Fruit fly (Drosophila melanogaster): ENCODE results near the gene Cpr72Ec.

Gene Cpr72Ec

dm6 chr3L:16385252-16385879 is 18.2 kb upstream of the Cpr72Ec start (continued):
- TF ChIP-seq CG9797 (GFP tag; optimal IDR thresholded peaks at IDR 0.05) (no peak), sug (tag; optimal IDR thresholded peaks at IDR 0.05) (peak; percentile 67), lbe (GFP tag; optimal IDR thresholded peaks at IDR 0.05) (peak; percentile 23), CG5245 (GFP tag; optimal IDR thresholded peaks at IDR 0.05) (no peak), grn (GFP tag; optimal IDR thresholded peaks at IDR 0.05) (peak; percentile 87), CG4360 (GFP tag; IDR thresholded peaks at IDR 0.05) (0 out of 2 replicates have a peak, but pooled peaks have one; percentile 19), H15 (GFP tag; IDR thresholded peaks at IDR 0.05) (no peak), HLHmδ (GFP tag; optimal IDR thresholded peaks at IDR 0.05) (peak; percentile 44), hbn (GFP tag; IDR thresholded peaks at IDR 0.05; ENCODE audit: partially characterized antibody) (no peak), abd-A (tag; optimal IDR thresholded peaks at IDR 0.05) (no peak), CG5953 (GFP tag; IDR thresholded peaks at IDR 0.05) (no peak), CG1602 (GFP tag; optimal IDR thresholded peaks at IDR 0.05) (no peak), CG17361 (GFP tag; IDR thresholded peaks at IDR 0.05) (no peak), dmrt11E (tag; optimal IDR thresholded peaks at IDR 0.05) (no peak), CG34376 (GFP tag; optimal IDR thresholded peaks at IDR 0.05) (peak; percentile 26), CG15479 (GFP tag; optimal IDR thresholded peaks at IDR 0.05) (peak; percentile 64), Bgb (GFP tag; IDR thresholded peaks at IDR 0.05; ENCODE audit: partially characterized antibody) (peak; percentile 48; the same call in 1 of the 2 replicates), B-H2 (GFP tag; optimal IDR thresholded peaks at IDR 0.05) (peak; percentile 18), Scr (GFP tag; IDR thresholded peaks at IDR 0.05; ENCODE audit: partially characterized antibody) (0 out of 2 replicates have a peak, but pooled peaks have one; percentile 21), CG6254 (GFP tag; optimal IDR thresholded peaks at IDR 0.05) (peak; percentile 5), bsh (GFP tag; optimal IDR thresholded peaks at IDR 0.05) (peak in 1 of 2 experiments; percentile 39), CG16815 (GFP tag; optimal IDR thresholded peaks at IDR 0.05) (no peak), Dll (GFP tag; IDR thresholded peaks at IDR 0.05; ENCODE audit: partially characterized antibody) (0 out of 4 replicates have a peak, but pooled peaks have one; percentile 34), Hr78 (GFP tag; optimal IDR thresholded peaks at IDR 0.05) (peak in 1 of 2 experiments; percentile 86), Xbp1 (GFP tag; optimal IDR thresholded peaks at IDR 0.05) (peak; percentile 20)

- no peak for TF ChIP-seq zf30C (GFP tag; optimal IDR thresholded peaks at IDR 0.05)
- TF ChIP-seq CG6175 (GFP tag; IDR thresholded peaks at IDR 0.05): no peak
- peak in 1 of 2 experiments; percentile 13 for TF ChIP-seq Pdp1 (GFP tag; optimal IDR thresholded peaks at IDR 0.05)
- TF ChIP-seq CG10543 (GFP tag; optimal IDR thresholded peaks at IDR 0.05): peak; percentile 11
- no peak for TF ChIP-seq CG9727 (GFP tag; optimal IDR thresholded peaks at IDR 0.05)
- TF ChIP-seq CG7271 (tag; optimal IDR thresholded peaks at IDR 0.05): no peak
- TF ChIP-seq ci (GFP tag; IDR thresholded peaks at IDR 0.05): no peak
- no peak for TF ChIP-seq maf-S (GFP tag; optimal IDR thresholded peaks at IDR 0.05)
- peak; percentile 40 for TF ChIP-seq kah (GFP tag; optimal IDR thresholded peaks at IDR 0.05)
- no peak for TF ChIP-seq NK7.1 (GFP tag; optimal IDR thresholded peaks at IDR 0.05)
- peak; percentile 66 for TF ChIP-seq sug (tag; optimal IDR thresholded peaks at IDR 0.05)
- TF ChIP-seq Dip3 (GFP tag; optimal IDR thresholded peaks at IDR 0.05): no peak
- TF ChIP-seq fd3F (GFP tag; optimal IDR thresholded peaks at IDR 0.05): no peak
- TF ChIP-seq exex (tag; optimal IDR thresholded peaks at IDR 0.05): peak; percentile 61
- TF ChIP-seq Drgx (GFP tag; IDR thresholded peaks at IDR 0.05): peak; percentile 44; the same call in 1 of the 2 replicates
- peak; percentile 49 for TF ChIP-seq nom (GFP tag; optimal IDR thresholded peaks at IDR 0.05)
- TF ChIP-seq HLHmδ (GFP tag; optimal IDR thresholded peaks at IDR 0.05): no peak
- TF ChIP-seq CG17186 (GFP tag; optimal IDR thresholded peaks at IDR 0.05): no peak
- TF ChIP-seq CG7372 (GFP tag; IDR thresholded peaks at IDR 0.05): no peak
- TF ChIP-seq Dref (GFP tag; IDR thresholded peaks at IDR 0.05): peak; percentile 9; the same call in 1 of the 2 replicates
- no peak for TF ChIP-seq CG15011 (GFP tag; optimal IDR thresholded peaks at IDR 0.05)
- TF ChIP-seq Med (GFP tag): peak; percentile 71
- TF ChIP-seq Dll (GFP tag; IDR thresholded peaks at IDR 0.05; ENCODE audit: partially characterized antibody): no peak
- no peak for TF ChIP-seq bigmax (GFP tag; optimal IDR thresholded peaks at IDR 0.05)
- TF ChIP-seq sens (GFP tag): peak; percentile 44
- no peak for TF ChIP-seq CG6689 (GFP tag; IDR thresholded peaks at IDR 0.05)
These were observed 17.1 kb upstream of the Cpr72Ec start for dm6 chr3L:16384145-16384705.
